Worm (Caenorhabditis elegans) whole organism, L1 larva: ENCODE results near the gene vit-6.
A peak's percentile ranks its signal among the peaks of the same experiment; 100 is the strongest.

ENCODE experiments used
- C16A3.4 ChIP-seq: fragments of 150-350 bp; optimal IDR thresholded peaks from 2 replicates; lab custom pipeline; 2014; ENCODE audit warnings: missing biosample characterization, missing genetic modification characterization
- F16B12.6 ChIP-seq: fragments of 150-350 bp; optimal IDR thresholded peaks from 2 replicates; lab custom pipeline; 2014; ENCODE audit warnings: missing biosample characterization, missing genetic modification characterization
- Y116A8C.19 ChIP-seq: sonication (generic microtip); optimal IDR thresholded peaks from 2 replicates; lab custom pipeline; 2016; ENCODE audit warnings: missing compliant biosample characterization, missing genetic modification characterization, borderline replicate concordance
- aly-2 ChIP-seq: fragments of 150-350 bp; optimal IDR thresholded peaks from 2 replicates; lab custom pipeline; 2014; ENCODE audit warnings: missing biosample characterization, missing genetic modification characterization
- ama-1 ChIP-seq: fragments of 150-350 bp; optimal IDR thresholded peaks from 2 replicates; lab custom pipeline; 2014
- ceh-63 ChIP-seq: fragments of 200-800 bp; sonication (Bioruptor generic); optimal IDR thresholded peaks from 2 replicates; lab custom pipeline; 2018; ENCODE audit warnings: mild to moderate bottlenecking, missing genetic modification characterization, missing compliant biosample characterization
- ceh-82 ChIP-seq, 3 experiments: fragments of 150-350 bp in 1 of 3; sonication (generic microtip) in 2 of 3; optimal IDR thresholded peaks; 2 replicates each; lab custom pipeline; 2014 to 2017; ENCODE audit warnings: missing biosample characterization in 3 of 3, missing genetic modification characterization in 3 of 3
- ceh-90 ChIP-seq: sonication (generic microtip); optimal IDR thresholded peaks from 2 replicates; lab custom pipeline; 2016; ENCODE audit warnings: missing genetic modification characterization, missing compliant biosample characterization
- dpl-1 ChIP-seq, 3 experiments: fragments of 150-350 bp in 2 of 3; sonication (generic microtip) in 1 of 3; optimal IDR thresholded peaks; 2 replicates each; lab custom pipeline; 2014 to 2017; ENCODE audit warnings: missing biosample characterization in 3 of 3, missing genetic modification characterization in 3 of 3, missing genetic modification reagents in 3 of 3
- efl-1 ChIP-seq, 4 experiments: fragments of 150-350 bp; optimal IDR thresholded peaks in 3 of 4; peaks in 1 of 4; 1 replicate in 1 of 4; 2 replicates in 3 of 4; lab custom pipeline; 2014; ENCODE audit warnings: missing biosample characterization in 2 of 4, missing genetic modification characterization in 2 of 4, missing genetic modification reagents in 2 of 4
- efl-3 ChIP-seq: fragments of 200-800 bp; sonication (Bioruptor generic); optimal IDR thresholded peaks from 2 replicates; lab custom pipeline; 2018; ENCODE audit warnings: mild to moderate bottlenecking, missing genetic modification characterization, missing compliant biosample characterization
- elt-2 ChIP-seq: sonication (generic microtip); optimal IDR thresholded peaks from 2 replicates; lab custom pipeline; 2016; ENCODE audit warnings: missing genetic modification characterization, mild to moderate bottlenecking, inconsistent platforms, missing compliant biosample characterization, missing genetic modification reagents
- ets-5 ChIP-seq: fragments of 200-800 bp; sonication (Bioruptor generic); IDR thresholded peaks from 2 replicates; pipeline ENCODE4 v1.3.6; 2022; ENCODE audit warnings: missing genetic modification characterization, missing compliant biosample characterization
- fkh-10 ChIP-seq: sonication (generic microtip); optimal IDR thresholded peaks from 2 replicates; lab custom pipeline; 2017; ENCODE audit warnings: missing biosample characterization, missing genetic modification reagents, missing genetic modification characterization
- fkh-4 ChIP-seq: sonication (generic microtip); optimal IDR thresholded peaks from 2 replicates; lab custom pipeline; 2016; ENCODE audit warnings: missing compliant biosample characterization, missing genetic modification characterization, borderline replicate concordance
- grh-1 ChIP-seq: fragments of 200-800 bp; sonication (Bioruptor generic); IDR thresholded peaks from 2 replicates; pipeline ENCODE4 v1.3.6; 2022; ENCODE audit warnings: missing genetic modification reagents, missing genetic modification characterization, missing compliant biosample characterization
- hlh-4 ChIP-seq: sonication (generic microtip); optimal IDR thresholded peaks from 2 replicates; lab custom pipeline; 2016; ENCODE audit warnings: mild to moderate bottlenecking, missing genetic modification characterization, missing compliant biosample characterization
- irx-1 ChIP-seq: sonication (generic microtip); optimal IDR thresholded peaks from 2 replicates; lab custom pipeline; 2016; ENCODE audit warnings: missing genetic modification characterization, missing compliant biosample characterization
- isw-1 ChIP-seq: fragments of 200-800 bp; sonication (Bioruptor generic); IDR thresholded peaks from 2 replicates; pipeline ENCODE4 v1.3.6; 2022; ENCODE audit warnings: missing genetic modification characterization, missing compliant biosample characterization
- lin-13 ChIP-seq: fragments of 150-350 bp; optimal IDR thresholded peaks from 2 replicates; lab custom pipeline; 2014; ENCODE audit warnings: missing biosample characterization, missing genetic modification reagents, missing genetic modification characterization
- lin-35 ChIP-seq, 2 experiments: fragments of 150-350 bp; optimal IDR thresholded peaks; 2 replicates each; lab custom pipeline; 2014; ENCODE audit warnings: missing biosample characterization in 2 of 2, missing genetic modification characterization in 2 of 2, missing genetic modification reagents in 2 of 2
- mab-9 ChIP-seq: fragments of 200-800 bp; sonication (Bioruptor generic); IDR thresholded peaks from 2 replicates; pipeline ENCODE4 v1.3.6; 2022; ENCODE audit warnings: missing genetic modification reagents, missing genetic modification characterization, missing compliant biosample characterization
- nhr-19 ChIP-seq: fragments of 200-800 bp; sonication (Bioruptor generic); conservative IDR thresholded peaks from 2 replicates; pipeline ENCODE4 v1.3.6; 2022; ENCODE audit warnings: missing genetic modification characterization, missing compliant biosample characterization
- nhr-28 ChIP-seq: fragments of 150-350 bp; optimal IDR thresholded peaks from 2 replicates; lab custom pipeline; 2014; ENCODE audit warnings: missing biosample characterization, missing genetic modification characterization
- nhr-71 ChIP-seq: sonication (generic microtip); optimal IDR thresholded peaks from 2 replicates; lab custom pipeline; 2016; ENCODE audit warnings: mild to moderate bottlenecking, missing genetic modification characterization, moderate library complexity, missing compliant biosample characterization
- nhr-76 ChIP-seq: sonication (generic microtip); optimal IDR thresholded peaks from 2 replicates; lab custom pipeline; 2017; ENCODE audit warnings: missing biosample characterization, missing genetic modification characterization
- nhr-84 ChIP-seq: sonication (generic microtip); optimal IDR thresholded peaks from 2 replicates; lab custom pipeline; 2017; ENCODE audit warnings: missing biosample characterization, missing genetic modification characterization
- nhr-85 ChIP-seq: sonication (generic microtip); peaks from one replicate; lab custom pipeline; 2016; ENCODE audit warnings: missing genetic modification characterization, inconsistent platforms, missing compliant biosample characterization
- nhr-90 ChIP-seq: sonication (generic microtip); optimal IDR thresholded peaks from 2 replicates; lab custom pipeline; 2016; ENCODE audit warnings: mild to moderate bottlenecking, missing genetic modification characterization, missing compliant biosample characterization; ENCODE audit not compliant: poor library complexity
- pax-3 ChIP-seq: fragments of 200-800 bp; sonication (Bioruptor generic); optimal IDR thresholded peaks from 2 replicates; lab custom pipeline; 2018; ENCODE audit warnings: mild to moderate bottlenecking, missing genetic modification characterization, moderate library complexity, missing compliant biosample characterization
- pqm-1 ChIP-seq: sonication (generic microtip); optimal IDR thresholded peaks from 3 replicates; lab custom pipeline; 2017; ENCODE audit warnings: missing biosample characterization, missing genetic modification characterization
- snu-23 ChIP-seq: sonication (generic microtip); optimal IDR thresholded peaks from 2 replicates; lab custom pipeline; 2016; ENCODE audit warnings: missing genetic modification characterization, missing compliant biosample characterization
- sox-4 ChIP-seq: sonication (generic microtip); optimal IDR thresholded peaks from 2 replicates; lab custom pipeline; 2016; ENCODE audit warnings: missing genetic modification characterization, missing compliant biosample characterization
- sptf-1 ChIP-seq: fragments of 150-350 bp; optimal IDR thresholded peaks from 2 replicates; lab custom pipeline; 2014; ENCODE audit warnings: missing biosample characterization, missing genetic modification characterization
- tbx-2 ChIP-seq: sonication (generic microtip); optimal IDR thresholded peaks from 2 replicates; lab custom pipeline; 2016; ENCODE audit warnings: missing genetic modification characterization, missing compliant biosample characterization
- tlp-1 ChIP-seq: fragments of 150-350 bp; optimal IDR thresholded peaks from 2 replicates; lab custom pipeline; 2014; ENCODE audit warnings: missing biosample characterization, missing genetic modification characterization
- unc-62 ChIP-seq: fragments of 150-350 bp; optimal IDR thresholded peaks from 2 replicates; lab custom pipeline; 2014; ENCODE audit warnings: missing biosample characterization, missing genetic modification reagents, missing genetic modification characterization
- unc-86 ChIP-seq: sonication (generic microtip); optimal IDR thresholded peaks from 2 replicates; lab custom pipeline; 2016; ENCODE audit warnings: missing genetic modification characterization, missing compliant biosample characterization
- unc-98 ChIP-seq: fragments of 200-800 bp; sonication (Bioruptor generic); IDR thresholded peaks from 2 replicates; pipeline ENCODE4 v1.3.6; 2022; ENCODE audit warnings: missing genetic modification characterization, missing compliant biosample characterization
- xbp-1 ChIP-seq: sonication (generic microtip); optimal IDR thresholded peaks from 2 replicates; lab custom pipeline; 2016; ENCODE audit warnings: missing genetic modification characterization, missing compliant biosample characterization
- zip-4 ChIP-seq: fragments of 200-800 bp; sonication (Bioruptor generic); optimal IDR thresholded peaks from 2 replicates; lab custom pipeline; 2018; ENCODE audit warnings: mild to moderate bottlenecking, missing genetic modification characterization, moderate library complexity, missing compliant biosample characterization

The vit-6 gene

ce11 chrIV:8289580-8290323 is 28.8 kb downstream of the vit-6 start, which contains the start of gene daf-31 (continued):
- TF ChIP-seq tbx-2 (peak; percentile 18), hlh-4 (no peak), snu-23 (peak; percentile 65), isw-1 (peak; percentile 50), unc-62 (no peak), nhr-84 (tag; lab: Kevin White, UChicago) (no peak), tlp-1 (no peak), nhr-71 (tag; lab: Kevin White, UChicago) (peak; percentile 53), ets-5 (no peak), irx-1 (tag; lab: Kevin White, UChicago) (peak; percentile 33), mab-9 (GFP tag; lab: Robert Waterston, UW) (no peak), lin-13 (GFP tag; lab: Kevin White, UChicago) (no peak), elt-2 (no peak), dpl-1 (GFP tag; optimal IDR thresholded peaks at IDR 0.05; lab: Kevin White, UChicago) (peak; percentile 50 to 78 (median 64)), nhr-85 (tag; lab: Kevin White, UChicago) (no peak), nhr-28 (tag; lab: Kevin White, UChicago) (no peak), ama-1 (lab: Kevin White, UChicago) (no peak), pax-3 (no peak), efl-3 (GFP tag; lab: Kevin White, UChicago) (no peak), ceh-82 (tag; optimal IDR thresholded peaks at IDR 0.05; lab: Kevin White, UChicago) (peak in 2 of 3 experiments; percentile 36 to 72)
- TF ChIP-seq, all 84 proteins: peak for 27

DNA sequence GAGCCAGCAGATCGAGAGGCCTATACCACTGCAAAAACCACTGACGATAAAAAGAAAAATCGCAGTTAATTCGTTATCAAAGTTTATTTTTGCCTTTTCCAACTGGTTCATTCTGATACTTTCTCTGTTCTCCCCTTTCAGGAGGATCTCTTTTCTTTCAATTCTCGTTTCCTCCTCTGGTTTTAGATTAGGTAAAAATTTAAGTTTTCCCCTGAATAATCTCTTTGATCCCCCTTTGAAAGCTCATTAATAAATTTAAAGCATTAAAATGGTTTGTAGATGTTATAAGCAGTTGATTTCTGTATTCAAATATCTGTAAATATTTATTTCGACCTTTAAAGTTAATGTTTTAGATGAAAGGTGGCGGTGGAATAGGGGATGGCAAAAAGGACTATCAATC is 30.3 kb downstream of the vit-6 start, which contains the start of gene K07H8.2:
K07H8.2 (plus strand) TSS at position 301 of the 400 bp plus-strand sequence.
- TF ChIP-seq fkh-10 (GFP tag; lab: Kevin White, UChicago) = no peak
- TF ChIP-seq ets-5 = no peak
- no peak for TF ChIP-seq lin-35 (GFP tag; optimal IDR thresholded peaks at IDR 0.05; lab: Kevin White, UChicago)
- no peak for TF ChIP-seq xbp-1 (tag; lab: Kevin White, UChicago)

ce11 chrIV:8294650-8295049 is 33.7 kb downstream of the vit-6 start, which contains the start of gene tbce-1:
TSS of gene tbce-1 (plus strand) at chrIV:8294690.
- TF ChIP-seq efl-1 (optimal IDR thresholded peaks at IDR 0.05; lab: Kevin White, UChicago) (no peak), efl-1 (GFP tag; optimal IDR thresholded peaks at IDR 0.05 in 1 of 2; lab: Kevin White, UChicago) (peak in 1 of 2 experiments; percentile 92), nhr-76 (tag; lab: Kevin White, UChicago) (no peak)

DNA sequence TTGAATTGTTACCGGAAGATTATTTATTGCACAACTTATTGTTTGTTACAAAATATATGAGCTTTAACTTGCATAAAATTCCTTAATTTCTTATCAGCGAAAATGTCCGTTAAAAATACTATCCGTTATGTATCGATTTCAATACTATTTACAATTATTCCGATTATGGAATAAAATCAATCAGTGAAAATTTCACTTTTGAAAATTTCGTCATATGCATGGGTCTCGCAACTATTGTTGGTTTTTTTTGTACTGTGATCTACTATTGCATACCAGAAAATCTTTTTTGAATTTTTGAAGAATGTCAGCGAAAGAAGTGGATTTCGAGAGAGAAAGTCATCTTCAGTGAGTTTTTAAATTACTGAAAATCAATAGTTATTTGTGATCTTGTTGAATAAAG is 36.2 kb downstream of the vit-6 start, which contains the start of gene nprl-3:
nprl-3 (plus strand) TSS at position 301 of the 400 bp plus-strand sequence.
- TF ChIP-seq C16A3.4 (tag; lab: Kevin White, UChicago) (no peak), unc-98 (GFP tag; lab: Robert Waterston, UW) (no peak), sptf-1 (tag; lab: Kevin White, UChicago) (no peak), grh-1 (GFP tag; lab: Robert Waterston, UW) (no peak), unc-86 (tag; lab: Kevin White, UChicago) (no peak), fkh-10 (GFP tag; lab: Kevin White, UChicago) (no peak), isw-1 (no peak), aly-2 (tag; lab: Kevin White, UChicago) (no peak), pqm-1 (tag; lab: Kevin White, UChicago) (no peak), nhr-19 (GFP tag; lab: Robert Waterston, UW) (no peak), sox-4 (tag; lab: Kevin White, UChicago) (no peak), nhr-90 (tag; lab: Kevin White, UChicago) (no peak), fkh-4 (tag; lab: Kevin White, UChicago) (no peak), nhr-76 (tag; lab: Kevin White, UChicago) (no peak), ceh-90 (tag; lab: Kevin White, UChicago) (no peak), zip-4 (GFP tag; lab: Kevin White, UChicago) (no peak), ceh-63 (GFP tag; lab: Kevin White, UChicago) (no peak), F16B12.6 (no peak), Y116A8C.19 (no peak)
